Worm (Caenorhabditis elegans): ENCODE data around the gene F41G3.10.

DNA sequence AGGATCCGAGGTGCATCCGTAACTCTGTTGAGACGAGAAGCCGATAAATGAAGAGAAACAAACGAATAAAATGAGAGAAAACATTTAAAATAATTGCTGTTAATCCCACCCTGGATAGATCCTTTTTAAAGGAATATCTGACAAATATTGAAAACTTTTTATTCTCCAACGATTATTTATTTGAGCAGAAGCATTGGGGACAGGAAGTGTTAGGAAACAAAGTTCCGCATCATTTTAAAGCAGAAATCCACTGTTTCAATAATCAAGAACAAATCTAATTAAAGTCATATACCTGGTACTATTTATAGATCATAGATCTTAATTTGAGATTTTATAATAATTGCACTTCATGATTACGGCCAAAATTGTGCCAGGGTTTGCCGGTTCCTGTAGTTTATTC, 1.6 kb upstream of the F41G3.10 start, which contains the start of gene F41G3.20:
- TF ChIP-seq ama-1 (optimal IDR thresholded peaks at IDR 0.05) (no peak), hmbx-1 (tag; optimal IDR thresholded peaks at IDR 0.05) (no peak), tbx-11 (GFP tag; IDR thresholded peaks at IDR 0.05) (no peak), sea-1 (GFP tag; conservative IDR thresholded peaks at IDR 0.05) (no peak), aly-1 (tag; optimal IDR thresholded peaks at IDR 0.05) (no peak), flt-1 (GFP tag; IDR thresholded peaks at IDR 0.05) (no peak)

Measured in whole organism, early embryonic.